Worm (Caenorhabditis elegans): ENCODE data around the gene Y14H12B.2.

Gene Y14H12B.2

DNA sequence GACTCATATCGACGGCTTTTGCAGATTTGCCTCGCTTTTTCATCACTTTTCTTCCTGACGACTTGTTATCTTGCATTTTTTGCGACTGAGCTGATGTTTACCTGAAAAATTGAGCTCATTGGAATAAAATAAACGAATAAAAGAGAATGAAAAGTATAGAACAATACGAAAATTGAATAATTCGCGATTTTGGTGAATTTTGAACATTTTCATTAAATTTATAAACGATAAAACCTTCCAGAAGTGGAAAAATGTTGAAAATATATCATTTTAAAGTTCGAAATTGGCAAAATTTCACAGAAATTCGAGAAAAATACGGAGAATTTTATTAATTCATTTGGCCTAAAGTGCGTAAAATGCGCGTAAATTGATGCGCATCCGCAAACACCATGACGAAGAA is at the start of gene Y14H12B.2:
Y14H12B.2 (minus strand) TSS at position 101 of the 400 bp plus-strand sequence.
- TF ChIP-seq ccch-3 (GFP tag; optimal IDR thresholded peaks at IDR 0.05): no peak
- no peak for TF ChIP-seq F33H1.4 (GFP tag; IDR thresholded peaks at IDR 0.05)
- TF ChIP-seq C17E4.6 (GFP tag; IDR thresholded peaks at IDR 0.05): no peak
- no peak for TF ChIP-seq K11D2.4 (GFP tag; IDR thresholded peaks at IDR 0.05)
- TF ChIP-seq aptf-2 (GFP tag; conservative IDR thresholded peaks at IDR 0.05): no peak
- TF ChIP-seq madf-3 (GFP tag; IDR thresholded peaks at IDR 0.05): no peak
- no peak for TF ChIP-seq let-607 (tag; optimal IDR thresholded peaks at IDR 0.05)
- TF ChIP-seq nfya-2 (GFP tag; IDR thresholded peaks at IDR 0.05): no peak
- no peak for TF ChIP-seq ztf-28 (GFP tag; IDR thresholded peaks at IDR 0.05)
- TF ChIP-seq rcor-1 (GFP tag; IDR thresholded peaks at IDR 0.05): no peak
- TF ChIP-seq D2030.7 (GFP tag; IDR thresholded peaks at IDR 0.05): no peak
- TF ChIP-seq let-526 (GFP tag; IDR thresholded peaks at IDR 0.05): no peak
- TF ChIP-seq aptf-3 (GFP tag; IDR thresholded peaks at IDR 0.05): no peak
- no peak for TF ChIP-seq lin-40 (tag; optimal IDR thresholded peaks at IDR 0.05)
- TF ChIP-seq attf-6 (GFP tag; IDR thresholded peaks at IDR 0.05): no peak
- no peak for TF ChIP-seq hrde-1 (tag; optimal IDR thresholded peaks at IDR 0.05; ENCODE audit: borderline replicate concordance)
- TF ChIP-seq dpff-1 (tag; optimal IDR thresholded peaks at IDR 0.05): no peak
- TF ChIP-seq pbrm-1 (GFP tag; IDR thresholded peaks at IDR 0.05): no peak
- no peak for TF ChIP-seq cebp-2 (GFP tag; IDR thresholded peaks at IDR 0.05)
- no peak for TF ChIP-seq hlh-26 (GFP tag; conservative IDR thresholded peaks at IDR 0.05)

DNA sequence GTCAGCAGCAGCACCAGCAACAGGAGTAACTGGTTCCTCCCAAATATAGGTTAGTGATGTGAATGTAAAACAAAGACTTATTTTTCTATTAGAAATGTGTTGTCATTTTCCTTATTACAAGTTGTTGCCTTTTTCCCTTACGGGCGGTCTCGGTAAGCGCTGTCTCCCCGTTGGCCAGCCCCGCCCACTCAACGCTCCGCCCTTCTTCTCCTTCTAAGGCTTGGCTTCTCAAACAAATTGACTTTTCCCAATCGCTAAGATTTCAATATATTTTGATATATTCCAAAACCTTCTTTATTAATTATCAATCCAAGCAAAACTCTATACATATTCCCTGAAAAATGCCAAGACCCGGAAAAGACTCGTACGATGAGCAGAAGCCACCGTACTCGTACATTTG is 48.8 kb upstream of the Y14H12B.2 start, which contains the start of gene lin-31:
lin-31 (plus strand) TSS at position 237 of the 400 bp plus-strand sequence.
- TF ChIP-seq lin-40 (tag; optimal IDR thresholded peaks at IDR 0.05) (no peak), zfh-2 (GFP tag; conservative IDR thresholded peaks at IDR 0.05) (0 out of 2 replicates have a peak, but pooled peaks have one; percentile 7)

DNA sequence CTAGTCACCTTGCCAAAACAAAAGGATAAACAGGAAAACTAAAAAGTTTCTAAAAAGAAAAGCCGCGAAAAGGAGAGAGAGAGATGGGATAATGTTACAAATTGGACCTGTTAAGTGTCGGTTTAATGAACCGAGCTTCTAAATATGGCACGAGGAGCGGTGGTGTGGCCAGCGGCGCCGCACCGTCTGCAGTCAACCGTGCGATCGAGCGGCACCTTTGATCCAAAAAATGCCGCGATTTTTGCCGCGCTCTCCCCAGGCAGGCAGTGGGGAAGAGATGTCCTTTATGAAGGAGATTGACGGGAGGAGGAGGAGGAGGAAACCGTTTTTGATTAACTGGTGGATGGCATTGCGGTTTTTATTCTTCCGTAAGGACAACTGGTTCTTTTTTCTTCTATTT is 46.8 kb upstream of the Y14H12B.2 start:
- TF ChIP-seq repo-1 (tag; optimal IDR thresholded peaks at IDR 0.05): no peak
- no peak for TF ChIP-seq ztf-28 (GFP tag; IDR thresholded peaks at IDR 0.05)
- TF ChIP-seq bed-2 (GFP tag; IDR thresholded peaks at IDR 0.05): no peak
- TF ChIP-seq zfh-2 (GFP tag; conservative IDR thresholded peaks at IDR 0.05): peak; percentile 55; the same call in 1 of the 2 replicates
- TF ChIP-seq egrh-3 (GFP tag; IDR thresholded peaks at IDR 0.05): peak; percentile 15; the same call in 1 of the 2 replicates

DNA sequence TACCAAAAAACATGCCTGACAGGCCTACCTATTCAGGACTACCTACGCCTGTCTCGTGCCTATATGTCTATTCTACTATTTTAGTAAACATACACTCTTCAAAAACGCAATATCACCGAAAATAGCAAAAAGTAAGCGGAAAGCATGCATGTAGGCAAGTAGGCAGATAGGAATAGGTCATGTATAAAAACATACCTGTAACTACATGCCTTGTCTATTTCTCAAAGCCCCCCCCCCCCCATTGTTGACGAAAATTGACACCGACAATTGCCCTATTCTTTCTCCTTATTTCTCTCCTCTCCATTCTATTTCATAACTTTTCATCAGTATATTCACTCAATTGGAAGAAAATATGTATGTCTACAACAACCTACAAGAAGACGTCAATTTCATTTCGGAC is 44.7 kb upstream of the Y14H12B.2 start:
- no peak for TF ChIP-seq hlh-26 (GFP tag; conservative IDR thresholded peaks at IDR 0.05)

DNA sequence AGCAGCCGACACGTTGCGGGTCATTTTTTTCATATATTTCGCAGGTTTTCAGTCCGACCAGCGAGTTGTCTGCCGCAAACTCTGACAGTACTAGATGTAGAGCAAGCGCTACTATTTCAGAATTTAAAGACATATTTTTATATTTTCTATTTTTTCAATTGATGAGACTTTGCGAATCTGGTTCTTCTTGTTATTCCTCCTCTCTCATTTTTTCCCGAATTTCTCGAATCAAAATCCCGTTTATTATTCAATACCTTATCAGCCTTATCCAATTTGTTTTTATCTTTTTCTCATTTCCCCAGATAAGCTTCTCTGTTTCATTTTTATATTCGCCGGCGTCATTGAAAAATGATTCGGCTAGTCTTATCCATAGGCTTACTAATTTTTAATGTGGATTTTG is 42.4 kb upstream of the Y14H12B.2 start, which contains the start of gene dos-2:
dos-2 (plus strand) TSS at position 301 of the 400 bp plus-strand sequence.
- TF ChIP-seq lin-40 (tag; optimal IDR thresholded peaks at IDR 0.05): no peak
- TF ChIP-seq ztf-6 (GFP tag; IDR thresholded peaks at IDR 0.05): no peak
- no peak for TF ChIP-seq gei-17 (GFP tag; optimal IDR thresholded peaks at IDR 0.05)
- no peak for TF ChIP-seq ztf-25 (GFP tag; IDR thresholded peaks at IDR 0.05)
- TF ChIP-seq lin-26 (GFP tag; IDR thresholded peaks at IDR 0.05): no peak
- no peak for TF ChIP-seq tbx-9 (tag; optimal IDR thresholded peaks at IDR 0.05; ENCODE audit: borderline replicate concordance)
- TF ChIP-seq F22D6.2 (tag; optimal IDR thresholded peaks at IDR 0.05): no peak
- no peak for TF ChIP-seq nhr-90 (tag; optimal IDR thresholded peaks at IDR 0.05)
- TF ChIP-seq pbrm-1 (GFP tag; IDR thresholded peaks at IDR 0.05): no peak
- TF ChIP-seq nfyb-1 (GFP tag; IDR thresholded peaks at IDR 0.05): no peak
- no peak for TF ChIP-seq snpc-1.3 (tag; optimal IDR thresholded peaks at IDR 0.05; ENCODE audit: insufficient read depth)
- TF ChIP-seq B0261.1 (tag; optimal IDR thresholded peaks at IDR 0.05): no peak
- TF ChIP-seq hlh-26 (GFP tag; conservative IDR thresholded peaks at IDR 0.05): no peak
- TF ChIP-seq F37B4.10 (GFP tag; IDR thresholded peaks at IDR 0.05): no peak
- TF ChIP-seq Y53G8AR.9 (GFP tag; conservative IDR thresholded peaks at IDR 0.05): no peak
- TF ChIP-seq Y56A3A.18 (GFP tag; IDR thresholded peaks at IDR 0.05): no peak
- TF ChIP-seq F52B5.7 (tag; optimal IDR thresholded peaks at IDR 0.05): no peak

Measured in whole organism, young adult.